Fruit fly (Drosophila melanogaster) whole organism, embryonic: ENCODE data around the gene Dh31.
A peak's percentile ranks its signal among the peaks of the same experiment; 100 is the strongest.

Experiments used
- Adf1 ChIP-seq: fragments of 200-800 bp; sonication (Bioruptor generic); IDR thresholded peaks from 2 replicates; pipeline ENCODE4 v1.3.6; 2022; ENCODE audit warnings: missing biosample characterization, missing genetic modification characterization
- Atf-2 ChIP-seq: fragments of 200-800 bp; sonication (Bioruptor generic); optimal IDR thresholded peaks from 2 replicates; lab custom pipeline; 2016; ENCODE audit warnings: missing biosample characterization, missing genetic modification characterization
- Atf3 ChIP-seq: fragments of 200-800 bp; sonication (Bioruptor generic); optimal IDR thresholded peaks from 3 replicates; lab custom pipeline; 2016; ENCODE audit warnings: missing biosample characterization, missing genetic modification characterization
- Atf6 ChIP-seq: fragments of 200-800 bp; sonication (Bioruptor generic); IDR thresholded peaks from 2 replicates; pipeline ENCODE4 v1.3.6; 2022; ENCODE audit warnings: missing biosample characterization, missing genetic modification characterization
- BEAF-32 ChIP-seq: fragments of 200-800 bp; sonication (Bioruptor generic); optimal IDR thresholded peaks from 3 replicates; lab custom pipeline; 2017; ENCODE audit warnings: missing biosample characterization, missing genetic modification characterization, mild to moderate bottlenecking, moderate library complexity, missing genetic modification reagents
- Blimp-1 ChIP-seq: fragments of 200-800 bp; sonication (Bioruptor generic); optimal IDR thresholded peaks from 3 replicates; lab custom pipeline; 2018; ENCODE audit warnings: missing biosample characterization, missing genetic modification characterization, mild to moderate bottlenecking, moderate library complexity, missing genetic modification reagents
- Bteb2 ChIP-seq: fragments of 200-800 bp; sonication (Bioruptor generic); optimal IDR thresholded peaks from 2 replicates; lab custom pipeline; 2016; ENCODE audit warnings: missing biosample characterization, missing genetic modification characterization
- CG10147 ChIP-seq: fragments of 200-800 bp; sonication (Bioruptor generic); optimal IDR thresholded peaks from 2 replicates; lab custom pipeline; 2019; ENCODE audit warnings: missing biosample characterization, mild to moderate bottlenecking, missing genetic modification characterization, moderate library complexity
- CG11723 ChIP-seq: fragments of 200-800 bp; sonication (Bioruptor generic); optimal IDR thresholded peaks from 2 replicates; lab custom pipeline; 2017; ENCODE audit warnings: missing biosample characterization, mild to moderate bottlenecking, missing genetic modification characterization
- CG14667 ChIP-seq: fragments of 200-800 bp; sonication (Bioruptor generic); IDR thresholded peaks from 2 replicates; pipeline ENCODE4 v1.3.6; 2022; ENCODE audit warnings: missing biosample characterization, missing genetic modification characterization
- CG15011 ChIP-seq: fragments of 200-800 bp; sonication (Bioruptor generic); optimal IDR thresholded peaks from 3 replicates; lab custom pipeline; 2018; ENCODE audit warnings: missing biosample characterization, mild to moderate bottlenecking, missing genetic modification characterization
- CG17829 ChIP-seq: fragments of 200-800 bp; optimal IDR thresholded peaks from 2 replicates; lab custom pipeline; 2019; ENCODE audit warnings: missing biosample characterization, mild to moderate bottlenecking, missing genetic modification characterization, moderate library complexity
- CG1792 ChIP-seq: fragments of 200-800 bp; sonication (Bioruptor generic); optimal IDR thresholded peaks from 2 replicates; lab custom pipeline; 2016; ENCODE audit warnings: missing biosample characterization, missing genetic modification characterization
- CG18011 ChIP-seq: fragments of 200-800 bp; sonication (Bioruptor generic); optimal IDR thresholded peaks from 2 replicates; lab custom pipeline; 2017; ENCODE audit warnings: missing biosample characterization, missing genetic modification characterization, mild to moderate bottlenecking, moderate library complexity, missing genotype
- CG31365 ChIP-seq: fragments of 200-800 bp; sonication (Bioruptor generic); optimal IDR thresholded peaks from 2 replicates; lab custom pipeline; 2018; ENCODE audit warnings: missing biosample characterization, mild to moderate bottlenecking, missing genetic modification characterization
- CG33557 ChIP-seq: fragments of 200-800 bp; sonication (Bioruptor generic); optimal IDR thresholded peaks from 2 replicates; lab custom pipeline; 2019; ENCODE audit warnings: missing biosample characterization, mild to moderate bottlenecking, missing genetic modification characterization, moderate library complexity
- CG3847 ChIP-seq: fragments of 200-800 bp; sonication (Bioruptor generic); IDR thresholded peaks from 2 replicates; pipeline ENCODE4 v1.3.6; 2022; ENCODE audit warnings: missing biosample characterization, missing genetic modification characterization
- CG3995 ChIP-seq: fragments of 200-800 bp; sonication (Bioruptor generic); optimal IDR thresholded peaks from 3 replicates; lab custom pipeline; 2016; ENCODE audit warnings: missing biosample characterization, missing genetic modification characterization
- CG6654 ChIP-seq: fragments of 200-800 bp; sonication (Bioruptor generic); optimal IDR thresholded peaks from 2 replicates; lab custom pipeline; 2017; ENCODE audit warnings: missing biosample characterization, mild to moderate bottlenecking, missing genetic modification characterization
- CG8924 ChIP-seq: fragments of 200-800 bp; optimal IDR thresholded peaks from 3 replicates; lab custom pipeline; 2019; ENCODE audit warnings: missing biosample characterization, mild to moderate bottlenecking, missing genetic modification characterization, moderate library complexity
- Eip74EF ChIP-seq, 2 experiments: fragments of 200-800 bp in 1 of 2; fragments of >200 bp in 1 of 2; sonication (Bioruptor generic) in 1 of 2; optimal IDR thresholded peaks; 2 replicates each; lab custom pipeline; 2017 to 2019; ENCODE audit warnings: missing biosample characterization in 2 of 2, missing genetic modification characterization in 2 of 2, mild to moderate bottlenecking in 1 of 2, moderate library complexity in 1 of 2
- Lpt ChIP-seq: fragments of >200 bp; optimal IDR thresholded peaks from 2 replicates; lab custom pipeline; 2018; ENCODE audit warnings: missing biosample characterization, missing genetic modification characterization
- NC2β ChIP-seq: fragments of 200-800 bp; sonication (Bioruptor generic); optimal IDR thresholded peaks from 2 replicates; lab custom pipeline; 2016; ENCODE audit warnings: missing biosample characterization, missing genetic modification characterization
- Rfx ChIP-seq: fragments of 200-800 bp; sonication (Bioruptor generic); IDR thresholded peaks from 2 replicates; pipeline ENCODE4 v1.3.6; 2022; ENCODE audit warnings: missing biosample characterization, missing genetic modification characterization
- Rx ChIP-seq: fragments of 200-800 bp; sonication (Bioruptor generic); IDR thresholded peaks from 2 replicates; pipeline ENCODE4 v1.3.6; 2022; ENCODE audit warnings: missing biosample characterization, missing genetic modification characterization
- TFAM ChIP-seq: fragments of 200-800 bp; sonication (Bioruptor generic); optimal IDR thresholded peaks from 2 replicates; lab custom pipeline; 2017; ENCODE audit warnings: missing biosample characterization, missing genetic modification characterization, inconsistent platforms
- Usf ChIP-seq: fragments of 200-800 bp; sonication (Bioruptor generic); optimal IDR thresholded peaks from 2 replicates; lab custom pipeline; 2017; ENCODE audit warnings: missing genotype, missing biosample characterization, missing genetic modification characterization
- ase ChIP-seq: fragments of 200-800 bp; sonication (Bioruptor generic); IDR thresholded peaks from 3 replicates; pipeline ENCODE4 v1.3.6; 2022; ENCODE audit warnings: missing biosample characterization, missing genetic modification characterization
- az2 ChIP-seq: fragments of 200-800 bp; sonication (Bioruptor generic); optimal IDR thresholded peaks from 3 replicates; lab custom pipeline; 2016; ENCODE audit warnings: missing biosample characterization, missing genetic modification characterization
- bbx ChIP-seq: fragments of 200-800 bp; sonication (Bioruptor generic); IDR thresholded peaks from 2 replicates; pipeline ENCODE4 v1.3.6; 2022; ENCODE audit warnings: missing biosample characterization, missing genetic modification characterization; ENCODE audit not compliant: partially characterized antibody
- bigmax ChIP-seq: fragments of 200-800 bp; sonication (Bioruptor generic); optimal IDR thresholded peaks from 2 replicates; lab custom pipeline; 2018; ENCODE audit warnings: missing biosample characterization, mild to moderate bottlenecking, missing genetic modification characterization
- cas ChIP-seq: fragments of 200-800 bp; sonication (Bioruptor generic); IDR thresholded peaks from 2 replicates; pipeline ENCODE4 v1.3.6; 2022; ENCODE audit warnings: missing biosample characterization, missing genetic modification characterization
- crc ChIP-seq: fragments of 200-800 bp; sonication (Bioruptor generic); optimal IDR thresholded peaks from 2 replicates; lab custom pipeline; 2016; ENCODE audit warnings: missing biosample characterization, missing genetic modification characterization
- esg ChIP-seq: fragments of 200-800 bp; sonication (Bioruptor generic); conservative IDR thresholded peaks from 2 replicates; pipeline ENCODE4 v1.3.6; 2022; ENCODE audit warnings: missing biosample characterization, missing genetic modification characterization
- fd102C ChIP-seq: fragments of 200-800 bp; sonication (Bioruptor generic); optimal IDR thresholded peaks from 2 replicates; lab custom pipeline; 2018; ENCODE audit warnings: missing biosample characterization, mild to moderate bottlenecking, missing genetic modification characterization, moderate library complexity
- gem ChIP-seq: fragments of 200-800 bp; sonication (Bioruptor generic); optimal IDR thresholded peaks from 2 replicates; lab custom pipeline; 2019; ENCODE audit warnings: missing biosample characterization, mild to moderate bottlenecking, missing genetic modification characterization, moderate library complexity
- gro ChIP-seq: fragments of 200-800 bp; sonication (Bioruptor generic); optimal IDR thresholded peaks from 2 replicates; lab custom pipeline; 2016; ENCODE audit warnings: missing biosample characterization, missing genetic modification characterization
- h ChIP-seq: fragments of >200 bp; optimal IDR thresholded peaks from 2 replicates; lab custom pipeline; 2017
- klu ChIP-seq: fragments of 200-800 bp; sonication (Bioruptor generic); IDR thresholded peaks from 2 replicates; pipeline ENCODE4 v1.3.6; 2022; ENCODE audit warnings: missing biosample characterization, missing genetic modification characterization
- kni ChIP-seq: fragments of 200-800 bp; sonication (Bioruptor generic); optimal IDR thresholded peaks from 3 replicates; lab custom pipeline; 2017; ENCODE audit warnings: mild to moderate bottlenecking, missing biosample characterization, missing genetic modification reagents, missing genetic modification characterization
- pnt ChIP-seq: fragments of 200-800 bp; sonication (Bioruptor generic); optimal IDR thresholded peaks from 3 replicates; lab custom pipeline; 2016; ENCODE audit warnings: missing biosample characterization, missing genetic modification characterization
- repo ChIP-seq: fragments of 200-800 bp; sonication (Bioruptor generic); optimal IDR thresholded peaks from 2 replicates; lab custom pipeline; 2016; ENCODE audit warnings: missing biosample characterization, missing genetic modification characterization
- salm ChIP-seq: fragments of 200-800 bp; sonication (Bioruptor generic); optimal IDR thresholded peaks from 2 replicates; lab custom pipeline; 2018; ENCODE audit warnings: missing biosample characterization, mild to moderate bottlenecking, missing genetic modification characterization
- sr ChIP-seq: fragments of 200-800 bp; sonication (Bioruptor generic); IDR thresholded peaks from 3 replicates; pipeline ENCODE4 v1.3.6; 2022; ENCODE audit warnings: missing biosample characterization, missing genetic modification characterization
- tgo ChIP-seq: fragments of 200-800 bp; sonication (Bioruptor generic); IDR thresholded peaks from 3 replicates; pipeline ENCODE4 v1.3.6; 2022; ENCODE audit warnings: missing biosample characterization, missing genetic modification characterization
- tna ChIP-seq: fragments of 200-800 bp; sonication (Bioruptor generic); IDR thresholded peaks from 2 replicates; pipeline ENCODE4 v1.3.6; 2022; ENCODE audit warnings: missing biosample characterization, missing genetic modification characterization; ENCODE audit not compliant: partially characterized antibody
- tx ChIP-seq: fragments of 200-800 bp; sonication (Bioruptor generic); optimal IDR thresholded peaks from 2 replicates; lab custom pipeline; 2016; ENCODE audit warnings: missing biosample characterization, missing genetic modification characterization
- unpg ChIP-seq: fragments of 200-800 bp; sonication (Bioruptor generic); optimal IDR thresholded peaks from 3 replicates; lab custom pipeline; 2018; ENCODE audit warnings: missing biosample characterization, mild to moderate bottlenecking, missing genetic modification characterization, moderate library complexity
- wek ChIP-seq: fragments of 200-800 bp; sonication (Bioruptor generic); optimal IDR thresholded peaks from 3 replicates; lab custom pipeline; 2018; ENCODE audit warnings: missing biosample characterization, mild to moderate bottlenecking, missing genetic modification characterization, moderate library complexity

Gene Dh31

dm6 chr2L:8535394-8536176 is 28.9 kb upstream of the Dh31 start (continued):
- TF ChIP-seq Atf3 (GFP tag; lab: Kevin White, UChicago) (no peak), repo (GFP tag; lab: Kevin White, UChicago) (no peak), pnt (peak; percentile 0), gro (peak; percentile 8), TFAM (GFP tag; lab: Kevin White, UChicago) (no peak), tna (GFP tag; lab: Robert Waterston, UW) (no peak), h (lab: Kevin White, UChicago) (no peak), Usf (GFP tag; lab: Kevin White, UChicago) (peak; percentile 92), ase (GFP tag; lab: Robert Waterston, UW) (peak; percentile 68), tx (GFP tag; lab: Kevin White, UChicago) (peak; percentile 12), az2 (GFP tag; lab: Kevin White, UChicago) (peak; percentile 87), CG8924 (peak; percentile 96), wek (no peak), esg (peak; percentile 79), salm (tag; lab: Kevin White, UChicago) (peak; percentile 87), BEAF-32 (GFP tag; lab: Kevin White, UChicago) (no peak), bbx (no peak), Lpt (no peak), CG31365 (tag; lab: Kevin White, UChicago) (peak; percentile 0), CG3847 (GFP tag; lab: Robert Waterston, UW) (peak; percentile 78), CG3995 (GFP tag; lab: Kevin White, UChicago) (no peak), CG1792 (GFP tag; lab: Kevin White, UChicago) (no peak), Atf-2 (no peak), CG17829 (tag; lab: Kevin White, UChicago) (peak; percentile 96), Adf1 (GFP tag; lab: Robert Waterston, UW) (peak; percentile 5; the same call in 1 of the 2 replicates), CG11723 (peak; percentile 91), Rfx (peak; percentile 64), NC2β (GFP tag; lab: Kevin White, UChicago) (no peak), cas (GFP tag; lab: Robert Waterston, UW) (peak; percentile 12; the same call in 1 of the 2 replicates), kni (GFP tag; lab: Kevin White, UChicago) (peak; percentile 81), CG14667 (no peak; the same call in none of the 2 replicates), crc (no peak), Atf6 (peak; percentile 81), Blimp-1 (GFP tag; lab: Kevin White, UChicago) (peak; percentile 90), CG33557 (GFP tag; lab: Kevin White, UChicago) (peak; percentile 87), sr (GFP tag; lab: Robert Waterston, UW) (0 out of 3 replicates have a peak, but pooled peaks have one; percentile 8), Bteb2 (GFP tag; lab: Kevin White, UChicago) (peak; percentile 63), tgo (GFP tag; lab: Robert Waterston, UW) (peak; percentile 84), Rx (GFP tag; lab: Robert Waterston, UW) (peak; percentile 45; the same call in 1 of the 2 replicates), CG6654 (GFP tag; lab: Kevin White, UChicago) (peak; percentile 83), CG18011 (GFP tag; lab: Kevin White, UChicago) (peak; percentile 66), bigmax (GFP tag; lab: Kevin White, UChicago) (no peak), unpg (GFP tag; lab: Kevin White, UChicago) (peak; percentile 63), gem (tag; lab: Kevin White, UChicago) (peak; percentile 97), CG10147 (GFP tag; lab: Kevin White, UChicago) (peak; percentile 92), CG15011 (GFP tag; lab: Kevin White, UChicago) (peak; percentile 47), Eip74EF (GFP tag; optimal IDR thresholded peaks at IDR 0.05; lab: Kevin White, UChicago) (peak in 1 of 2 experiments; percentile 86), klu (GFP tag; lab: Robert Waterston, UW) (peak; percentile 84; the same call in 1 of the 2 replicates), fd102C (GFP tag; lab: Kevin White, UChicago) (no peak)
